Worm (Caenorhabditis elegans): ENCODE measurements around the gene chup-1.

- TF ChIP-seq W03F9.2 (tag; optimal IDR thresholded peaks at IDR 0.05) (no peak), him-1 (tag; optimal IDR thresholded peaks at IDR 0.05) (no peak)
Measured at ce11 chrX:8805475-8805874, 13.5 kb downstream of the chup-1 start.

All from whole organism, L4/young adult.